Fruit fly (Drosophila melanogaster): ENCODE measurements around the gene CG8500.

DNA sequence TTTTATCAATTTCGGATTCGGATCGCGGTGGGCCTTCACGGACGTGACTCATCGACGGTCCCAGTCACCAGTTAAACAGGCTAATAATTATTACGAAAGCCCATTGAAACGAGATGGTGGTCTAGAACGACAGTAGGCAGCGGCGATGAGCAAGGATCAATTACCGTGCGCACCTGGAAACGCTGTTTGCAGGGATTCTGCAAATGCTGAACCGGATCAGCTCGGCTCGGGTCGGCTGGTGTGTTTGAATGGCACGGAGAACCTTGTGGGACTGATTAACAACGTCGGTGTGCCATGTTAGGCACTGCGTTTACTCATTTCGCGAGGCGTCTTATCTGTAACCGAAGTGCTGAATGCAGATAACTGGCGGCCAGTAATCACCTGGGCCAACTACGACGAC lies 10.3 kb upstream of the CG8500 start, which contains the start of gene Whamy:
- TF ChIP-seq CTCF (optimal IDR thresholded peaks at IDR 0.05) (no peak), CG8478 (optimal IDR thresholded peaks at IDR 0.05) (no peak)

All from S2 (cell line).